Fruit fly (Drosophila melanogaster) whole organism, prepupa: ENCODE measurements around the gene firl.
A peak's percentile ranks its signal among the peaks of the same experiment; 100 is the strongest.

Experiments
- CG10631 ChIP-seq: fragments of 200-800 bp; sonication (Bioruptor generic); optimal IDR thresholded peaks from 2 replicates; lab custom pipeline; 2016; ENCODE audit warnings: missing biosample characterization, missing genetic modification characterization
- CG10669 ChIP-seq: fragments of 200-800 bp; sonication (Bioruptor generic); optimal IDR thresholded peaks from 3 replicates; lab custom pipeline; 2018; ENCODE audit warnings: missing biosample characterization, mild to moderate bottlenecking, missing genetic modification characterization, moderate library complexity
- CG11294 ChIP-seq: fragments of 200-800 bp; sonication (Bioruptor generic); IDR thresholded peaks from 2 replicates; pipeline ENCODE4 v1.3.6; 2022; ENCODE audit warnings: missing biosample characterization, missing genetic modification characterization
- CG15336 ChIP-seq: fragments of 200-800 bp; sonication (Bioruptor generic); IDR thresholded peaks from 2 replicates; pipeline ENCODE4 v1.3.6; 2022; ENCODE audit warnings: missing biosample characterization, missing genetic modification characterization
- CG16779 ChIP-seq: fragments of 200-800 bp; sonication (Bioruptor generic); optimal IDR thresholded peaks from 3 replicates; lab custom pipeline; 2017; ENCODE audit warnings: missing biosample characterization, mild to moderate bottlenecking, missing genetic modification characterization
- CG3032 ChIP-seq: fragments of 200-800 bp; optimal IDR thresholded peaks from 2 replicates; lab custom pipeline; 2019; ENCODE audit warnings: missing biosample characterization, mild to moderate bottlenecking, missing genetic modification characterization, moderate library complexity
- CG32006 ChIP-seq: fragments of 200-800 bp; sonication (Bioruptor generic); optimal IDR thresholded peaks from 3 replicates; lab custom pipeline; 2017; ENCODE audit warnings: missing biosample characterization, mild to moderate bottlenecking, missing genetic modification characterization
- CG6163 ChIP-seq: fragments of 200-800 bp; sonication (Bioruptor generic); IDR thresholded peaks from 3 replicates; pipeline ENCODE4 v1.3.6; 2022; ENCODE audit warnings: missing biosample characterization, missing genetic modification characterization
- CG6276 ChIP-seq: fragments of 200-800 bp; sonication (Bioruptor generic); optimal IDR thresholded peaks from 2 replicates; lab custom pipeline; 2017; ENCODE audit warnings: missing biosample characterization, mild to moderate bottlenecking, missing genetic modification characterization
- CG6792 ChIP-seq: fragments of 200-800 bp; sonication (Bioruptor generic); optimal IDR thresholded peaks from 3 replicates; lab custom pipeline; 2016; ENCODE audit warnings: missing biosample characterization, missing genetic modification characterization
- CG6854 ChIP-seq: fragments of 200-800 bp; sonication (Bioruptor generic); optimal IDR thresholded peaks from 2 replicates; lab custom pipeline; 2017; ENCODE audit warnings: missing biosample characterization, mild to moderate bottlenecking, missing genetic modification characterization
- CG8119 ChIP-seq: fragments of 200-800 bp; sonication (Bioruptor generic); IDR thresholded peaks from 3 replicates; pipeline ENCODE4 v1.3.6; 2022; ENCODE audit warnings: missing biosample characterization, missing genetic modification characterization
- CG9139 ChIP-seq: fragments of 200-800 bp; sonication (Bioruptor generic); optimal IDR thresholded peaks from 3 replicates; lab custom pipeline; 2017; ENCODE audit warnings: missing biosample characterization, mild to moderate bottlenecking, missing genetic modification characterization
- Eip78C ChIP-seq: fragments of 200-800 bp; sonication (Bioruptor generic); peaks from one replicate; lab custom pipeline; 2016; ENCODE audit warnings: missing biosample characterization, missing genetic modification characterization
- Gug ChIP-seq: fragments of 200-800 bp; sonication (Bioruptor generic); IDR thresholded peaks from 2 replicates; pipeline ENCODE4 v1.3.6; 2022; ENCODE audit warnings: missing biosample characterization, missing genetic modification characterization
- Hr38 ChIP-seq: sonication (Bioruptor generic); optimal IDR thresholded peaks from 2 replicates; lab custom pipeline; 2016; ENCODE audit warnings: missing biosample characterization, missing genetic modification characterization
- Met ChIP-seq: fragments of 200-800 bp; sonication (Bioruptor generic); optimal IDR thresholded peaks from 3 replicates; lab custom pipeline; 2016; ENCODE audit warnings: missing biosample characterization, missing genetic modification characterization
- Smox ChIP-seq: fragments of 200-800 bp; sonication (Bioruptor generic); optimal IDR thresholded peaks from 3 replicates; lab custom pipeline; 2016; ENCODE audit warnings: missing biosample characterization, missing genetic modification characterization
- Sox102F ChIP-seq: fragments of 200-800 bp; sonication (Bioruptor generic); optimal IDR thresholded peaks from 2 replicates; lab custom pipeline; 2016; ENCODE audit warnings: missing biosample characterization, mild to moderate bottlenecking, missing genetic modification characterization
- Sox14 ChIP-seq: fragments of 200-800 bp; sonication (Bioruptor generic); optimal IDR thresholded peaks from 3 replicates; lab custom pipeline; 2016; ENCODE audit warnings: missing biosample characterization, missing genetic modification characterization
- acj6 ChIP-seq: fragments of 200-800 bp; sonication (Bioruptor generic); optimal IDR thresholded peaks from 3 replicates; lab custom pipeline; 2016; ENCODE audit warnings: missing biosample characterization, missing genetic modification characterization
- cyc ChIP-seq: fragments of 200-800 bp; sonication (Bioruptor generic); optimal IDR thresholded peaks from 3 replicates; lab custom pipeline; 2016; ENCODE audit warnings: missing biosample characterization, missing genetic modification characterization
- dac ChIP-seq: fragments of 200-800 bp; sonication (Bioruptor generic); optimal IDR thresholded peaks from 2 replicates; lab custom pipeline; 2017; ENCODE audit warnings: missing biosample characterization, mild to moderate bottlenecking, missing genetic modification characterization
- dsx ChIP-seq: fragments of 200-800 bp; optimal IDR thresholded peaks from 3 replicates; lab custom pipeline; 2019; ENCODE audit warnings: missing biosample characterization, mild to moderate bottlenecking, missing genetic modification characterization, moderate library complexity; ENCODE audit not compliant: poor library complexity, severe bottlenecking
- eg ChIP-seq: fragments of 200-800 bp; sonication (Bioruptor generic); IDR thresholded peaks from 3 replicates; pipeline ENCODE4 v1.3.6; 2022; ENCODE audit warnings: missing biosample characterization, missing genetic modification characterization
- fd59A ChIP-seq: fragments of 200-800 bp; sonication (Bioruptor generic); optimal IDR thresholded peaks from 2 replicates; lab custom pipeline; 2017; ENCODE audit warnings: missing biosample characterization, mild to moderate bottlenecking, missing genetic modification characterization, missing genetic modification reagents
- fkh ChIP-seq: fragments of 200-800 bp; sonication (Bioruptor generic); optimal IDR thresholded peaks from 3 replicates; lab custom pipeline; 2017; ENCODE audit warnings: missing biosample characterization, mild to moderate bottlenecking, missing genetic modification characterization, moderate library complexity
- lz ChIP-seq: fragments of 200-800 bp; sonication (Bioruptor generic); optimal IDR thresholded peaks from 3 replicates; lab custom pipeline; 2016; ENCODE audit warnings: missing biosample characterization, missing genetic modification characterization
- net ChIP-seq: fragments of 200-800 bp; sonication (Bioruptor generic); optimal IDR thresholded peaks from 3 replicates; lab custom pipeline; 2016; ENCODE audit warnings: missing biosample characterization, missing genetic modification characterization
- pdm3 ChIP-seq: fragments of 200-800 bp; sonication (Bioruptor generic); optimal IDR thresholded peaks from 3 replicates; lab custom pipeline; 2016; ENCODE audit warnings: missing biosample characterization, missing genetic modification characterization
- salr ChIP-seq, 2 experiments: fragments of 200-800 bp; sonication (Bioruptor generic); optimal IDR thresholded peaks; 3 replicates each; lab custom pipeline; 2016 to 2018; ENCODE audit warnings: missing biosample characterization in 2 of 2, missing genetic modification characterization in 2 of 2, mild to moderate bottlenecking in 1 of 2
- spab ChIP-seq: fragments of 200-800 bp; sonication (Bioruptor generic); optimal IDR thresholded peaks from 2 replicates; lab custom pipeline; 2017; ENCODE audit warnings: missing biosample characterization, mild to moderate bottlenecking, missing genetic modification characterization, missing genetic modification reagents
- ss ChIP-seq, 2 experiments: fragments of 200-800 bp; sonication (Bioruptor generic); optimal IDR thresholded peaks; 2 replicates in 1 of 2; 3 replicates in 1 of 2; lab custom pipeline; 2017 to 2018; ENCODE audit warnings: mild to moderate bottlenecking in 2 of 2, missing biosample characterization in 2 of 2, missing genetic modification characterization in 2 of 2, moderate library complexity in 1 of 2
- vri ChIP-seq: fragments of 200-800 bp; sonication (Bioruptor generic); optimal IDR thresholded peaks from 3 replicates; lab custom pipeline; 2016; ENCODE audit warnings: missing biosample characterization, mild to moderate bottlenecking, missing genetic modification characterization

Gene firl

DNA sequence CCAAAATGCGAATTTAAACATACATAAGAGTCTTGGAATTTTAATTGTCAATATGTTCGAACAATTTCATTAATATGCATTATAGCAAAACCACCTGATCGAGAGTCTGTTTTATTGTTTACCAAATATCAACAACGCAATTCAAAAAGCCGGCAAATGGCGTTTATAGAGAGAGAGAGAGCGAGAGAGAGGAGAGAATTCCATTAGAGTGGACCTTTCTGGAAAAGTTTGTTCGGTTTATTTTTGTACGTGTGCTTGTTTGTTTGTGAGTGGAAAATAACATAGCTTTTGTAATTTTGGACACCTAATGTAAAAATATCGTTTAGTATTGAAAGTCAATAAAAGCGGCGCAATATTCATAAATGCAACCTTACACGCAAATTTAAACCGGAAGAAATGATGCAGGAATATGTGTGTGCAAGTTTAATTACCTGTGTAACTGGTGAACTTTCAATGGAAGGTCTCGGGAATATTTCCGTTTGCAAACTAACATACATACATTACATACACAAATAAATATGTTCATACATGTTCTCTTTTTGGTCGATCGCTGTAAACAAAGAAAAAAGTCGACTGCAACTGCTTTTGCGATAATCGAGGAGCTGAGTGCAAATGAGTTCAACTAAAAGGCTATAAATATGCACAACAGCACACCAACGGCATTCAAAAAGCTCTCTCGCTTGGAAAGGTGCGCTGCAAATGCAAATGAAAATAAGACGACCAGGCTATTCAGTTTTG is 21.8 kb downstream of the firl start, which contains the start of gene CG6785 (continued):
- TF ChIP-seq cyc, result peak; percentile 63
- TF ChIP-seq dac (GFP tag; lab: Kevin White, UChicago), result peak; percentile 67
- peak; percentile 60 for TF ChIP-seq spab
- TF ChIP-seq Smox (GFP tag; lab: Kevin White, UChicago), result no peak
- peak; percentile 74 for TF ChIP-seq lz (GFP tag; lab: Kevin White, UChicago)
- peak; percentile 70 for TF ChIP-seq CG11294 (GFP tag; lab: Robert Waterston, UW)
- peak; percentile 91; the same call in 2 of the 3 replicates for TF ChIP-seq CG8119 (GFP tag; lab: Robert Waterston, UW)
- TF ChIP-seq pdm3, result no peak
- peak; percentile 67 to 83 for TF ChIP-seq ss (GFP tag; optimal IDR thresholded peaks at IDR 0.05; lab: Kevin White, UChicago)
- peak; percentile 58 for TF ChIP-seq fd59A (GFP tag; lab: Kevin White, UChicago)
- peak; percentile 92 for TF ChIP-seq CG6792 (GFP tag; lab: Kevin White, UChicago)
- TF ChIP-seq acj6, result peak; percentile 80
- peak; percentile 88 for TF ChIP-seq CG6276 (GFP tag; lab: Kevin White, UChicago)
- TF ChIP-seq CG10631, result peak; percentile 69
- peak; percentile 80 for TF ChIP-seq CG32006 (GFP tag; lab: Kevin White, UChicago)
- TF ChIP-seq CG9139 (GFP tag; lab: Kevin White, UChicago), result peak; percentile 46
- TF ChIP-seq fkh (GFP tag; lab: Kevin White, UChicago), result peak; percentile 96
- TF ChIP-seq eg (GFP tag; lab: Robert Waterston, UW), result peak; percentile 87; the same call in 2 of the 3 replicates
- TF ChIP-seq CG15336, result peak; percentile 93
- TF ChIP-seq Met (GFP tag; lab: Kevin White, UChicago), result peak; percentile 86
- TF ChIP-seq CG6163 (GFP tag; lab: Robert Waterston, UW), result peak; percentile 77
- peak; percentile 52 for TF ChIP-seq CG3032 (tag; lab: Kevin White, UChicago)
- peak; percentile 76 for TF ChIP-seq CG10669 (GFP tag; lab: Kevin White, UChicago)
- peak; percentile 86 for TF ChIP-seq CG16779 (tag; lab: Kevin White, UChicago)
- peak; percentile 88 for TF ChIP-seq Sox102F (GFP tag; lab: Kevin White, UChicago)
- peak; percentile 58 to 59 for TF ChIP-seq salr (GFP tag; optimal IDR thresholded peaks at IDR 0.05; lab: Kevin White, UChicago)
- peak; percentile 86 for TF ChIP-seq net
- TF ChIP-seq Sox14 (GFP tag; lab: Kevin White, UChicago), result peak; percentile 85
- peak; percentile 62 for TF ChIP-seq Gug (GFP tag; lab: Robert Waterston, UW)
- peak; percentile 47 for TF ChIP-seq dsx (GFP tag; lab: Kevin White, UChicago)
- no peak for TF ChIP-seq Hr38 (GFP tag; lab: Kevin White, UChicago)

- peak; percentile 8 for TF ChIP-seq dsx (GFP tag; lab: Kevin White, UChicago)
- no peak for TF ChIP-seq CG6854 (GFP tag; lab: Kevin White, UChicago)
- peak; percentile 7 for TF ChIP-seq Eip78C
- TF ChIP-seq vri (GFP tag; lab: Kevin White, UChicago), result peak; percentile 12
- TF ChIP-seq CG10669 (GFP tag; lab: Kevin White, UChicago), result no peak
Observed at dm6 chr2L:12040510-12040909, 26.1 kb downstream of the firl start, which contains the start of gene CG6766. Gene CG6766 (minus strand): TSS chr2L:12040689.

- TF ChIP-seq dsx (GFP tag; lab: Kevin White, UChicago), result peak; percentile 25
- peak; percentile 97 for TF ChIP-seq vri (GFP tag; lab: Kevin White, UChicago)
- TF ChIP-seq fkh (GFP tag; lab: Kevin White, UChicago), result no peak
Observed at dm6 chr2L:12038177-12038581, 28.4 kb downstream of the firl start, which contains the start of gene Tom70. Gene Tom70 (minus strand): TSS chr2L:12038511.
